In the genomic region with DNA sequence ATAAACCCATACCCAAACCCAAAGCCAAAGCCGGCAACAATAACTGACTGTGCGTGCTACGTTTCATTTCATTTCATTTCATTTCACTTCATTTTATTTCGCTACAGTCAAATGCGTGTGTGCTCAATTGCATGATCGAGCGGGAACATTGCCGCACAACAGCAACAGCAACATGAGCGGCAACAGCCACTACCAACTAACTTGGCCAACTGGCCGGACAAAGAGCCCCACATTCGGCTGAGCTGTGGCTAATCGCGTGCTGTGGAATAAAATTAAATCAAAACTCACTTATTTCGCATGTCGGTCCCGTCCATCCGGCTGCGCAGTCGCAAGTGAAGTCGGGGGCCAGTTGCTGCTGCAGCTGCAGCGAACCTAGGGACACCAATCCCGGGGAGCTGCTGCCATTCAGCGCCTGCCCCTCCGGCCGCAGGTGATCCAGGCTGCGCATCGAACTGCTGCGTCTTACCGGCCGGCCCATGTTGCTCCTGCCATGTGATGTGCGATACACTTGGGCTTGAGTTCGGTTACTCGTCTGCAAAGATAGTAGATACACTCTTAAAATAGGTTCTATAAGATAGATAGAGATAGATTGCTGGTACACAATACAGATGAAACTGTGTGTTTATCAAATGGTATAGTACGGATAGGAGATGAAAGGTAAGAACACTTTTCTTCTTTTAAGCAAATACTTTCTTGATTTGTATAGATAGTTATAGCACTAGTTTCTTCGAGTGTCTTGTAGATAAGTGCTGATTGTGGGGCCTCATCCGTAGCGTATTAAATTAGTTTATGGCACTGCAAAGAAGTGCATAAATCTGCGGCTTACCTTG, we compare ENCODE assay signal across 3 fruit fly cellular contexts.
A peak's percentile ranks its signal among the peaks of the same experiment; 100 is the strongest.
TF ChIP-seq lines count a peak whose summit lies in the region.

No protein-coding gene starts in this region.

- no peak for TF ChIP-seq CTCF in whole organism, embryonic (GFP tag; optimal IDR thresholded peaks at IDR 0.05; lab: Kevin White, UChicago)

TF ChIP-seq in whole organism, embryonic, 481 proteins besides CTCF, POLR2A, EP300 and RAD21:
- TF ChIP-seq tap (tag; optimal IDR thresholded peaks at IDR 0.05; lab: Kevin White, UChicago) (no peak), Drgx (GFP tag; IDR thresholded peaks at IDR 0.05; lab: Robert Waterston, UW) (0 out of 2 replicates have a peak, but pooled peaks have one; percentile 24), CG16779 (GFP tag; IDR thresholded peaks at IDR 0.05; lab: Robert Waterston, UW) (no peak), Med (GFP tag; lab: Kevin White, UChicago) (no peak), Eip74EF (GFP tag; optimal IDR thresholded peaks at IDR 0.05; lab: Kevin White, UChicago) (no peak), ken (GFP tag; IDR thresholded peaks at IDR 0.05; lab: Robert Waterston, UW) (no peak), wdn (GFP tag; IDR thresholded peaks at IDR 0.05; lab: Robert Waterston, UW) (no peak), nom (GFP tag; optimal IDR thresholded peaks at IDR 0.05; lab: Kevin White, UChicago) (peak; percentile 37), Ptx1 (GFP tag; IDR thresholded peaks at IDR 0.05; lab: Robert Waterston, UW) (no peak), bsh (GFP tag; optimal IDR thresholded peaks at IDR 0.05; lab: Kevin White, UChicago) (peak in 1 of 2 experiments; percentile 29), CG5180 (GFP tag; optimal IDR thresholded peaks at IDR 0.05; lab: Kevin White, UChicago) (no peak), cg (GFP tag; optimal IDR thresholded peaks at IDR 0.05; lab: Kevin White, UChicago) (no peak)

TF ChIP-seq in whole organism, prepupa, 60 proteins besides CTCF, POLR2A, EP300 and RAD21 (continues in another document):
- TF ChIP-seq Sox102F (GFP tag; optimal IDR thresholded peaks at IDR 0.05; lab: Kevin White, UChicago) = no peak
- peak; percentile 41 for TF ChIP-seq achi (GFP tag; optimal IDR thresholded peaks at IDR 0.05; lab: Kevin White, UChicago)
- TF ChIP-seq esn (GFP tag; optimal IDR thresholded peaks at IDR 0.05; lab: Kevin White, UChicago) = no peak
- no peak for TF ChIP-seq Smox (GFP tag; optimal IDR thresholded peaks at IDR 0.05; lab: Kevin White, UChicago)
- peak; percentile 47 for TF ChIP-seq Hr4 (GFP tag; optimal IDR thresholded peaks at IDR 0.05; lab: Kevin White, UChicago)
- TF ChIP-seq CG32006 (GFP tag; optimal IDR thresholded peaks at IDR 0.05; lab: Kevin White, UChicago) = peak; percentile 48
- TF ChIP-seq Hr38 (GFP tag; optimal IDR thresholded peaks at IDR 0.05; lab: Kevin White, UChicago) = no peak
- TF ChIP-seq svp (GFP tag; lab: Kevin White, UChicago) = no peak
- no peak for TF ChIP-seq CG8632 (GFP tag; optimal IDR thresholded peaks at IDR 0.05; lab: Kevin White, UChicago)
- no peak for TF ChIP-seq Lpt (GFP tag; optimal IDR thresholded peaks at IDR 0.05; lab: Kevin White, UChicago)
- no peak for TF ChIP-seq CG7368 (GFP tag; optimal IDR thresholded peaks at IDR 0.05; lab: Kevin White, UChicago)
- no peak for TF ChIP-seq lz (GFP tag; optimal IDR thresholded peaks at IDR 0.05; lab: Kevin White, UChicago)
- peak; percentile 22 for TF ChIP-seq OdsH (GFP tag; optimal IDR thresholded peaks at IDR 0.05; lab: Kevin White, UChicago)
- peak; percentile 13 for TF ChIP-seq Eip75B (GFP tag; optimal IDR thresholded peaks at IDR 0.05; lab: Kevin White, UChicago)
- TF ChIP-seq Blimp-1 (GFP tag; optimal IDR thresholded peaks at IDR 0.05; lab: Kevin White, UChicago) = no peak
- peak; percentile 4 to 47 for TF ChIP-seq salr (GFP tag; optimal IDR thresholded peaks at IDR 0.05; lab: Kevin White, UChicago)
- peak; percentile 31 to 95 for TF ChIP-seq ss (GFP tag; optimal IDR thresholded peaks at IDR 0.05; lab: Kevin White, UChicago)
- peak; percentile 23 for TF ChIP-seq acj6 (GFP tag; optimal IDR thresholded peaks at IDR 0.05; lab: Kevin White, UChicago)
- peak; percentile 3 for TF ChIP-seq net (GFP tag; optimal IDR thresholded peaks at IDR 0.05; lab: Kevin White, UChicago)
- no peak for TF ChIP-seq Eip93F (GFP tag; optimal IDR thresholded peaks at IDR 0.05; lab: Kevin White, UChicago)
- peak; percentile 53 for TF ChIP-seq dsx (GFP tag; optimal IDR thresholded peaks at IDR 0.05; lab: Kevin White, UChicago; ENCODE audit: poor library complexity, severe bottlenecking)
- peak; percentile 32; the same call in 1 of the 3 replicates for TF ChIP-seq CG6163 (GFP tag; IDR thresholded peaks at IDR 0.05; lab: Robert Waterston, UW)
- TF ChIP-seq Ets96B (tag; optimal IDR thresholded peaks at IDR 0.05; lab: Kevin White, UChicago) = peak; percentile 69
- no peak for TF ChIP-seq fd85E (GFP tag; optimal IDR thresholded peaks at IDR 0.05; lab: Kevin White, UChicago)
- TF ChIP-seq Hr39 (GFP tag; optimal IDR thresholded peaks at IDR 0.05; lab: Kevin White, UChicago) = no peak
- TF ChIP-seq CG1621 (tag; optimal IDR thresholded peaks at IDR 0.05; lab: Kevin White, UChicago) = peak; percentile 24
- no peak for TF ChIP-seq CG11294 (GFP tag; IDR thresholded peaks at IDR 0.05; lab: Robert Waterston, UW)
- peak; percentile 48 for TF ChIP-seq CG3919 (GFP tag; optimal IDR thresholded peaks at IDR 0.05; lab: Kevin White, UChicago)
- TF ChIP-seq Eip78C (GFP tag; lab: Kevin White, UChicago) = peak; percentile 85
- peak; percentile 39 for TF ChIP-seq Sox14 (GFP tag; optimal IDR thresholded peaks at IDR 0.05; lab: Kevin White, UChicago)
- TF ChIP-seq dac (GFP tag; optimal IDR thresholded peaks at IDR 0.05; lab: Kevin White, UChicago) = no peak
- TF ChIP-seq eg (GFP tag; IDR thresholded peaks at IDR 0.05; lab: Robert Waterston, UW) = no peak
- TF ChIP-seq CG10669 (GFP tag; optimal IDR thresholded peaks at IDR 0.05; lab: Kevin White, UChicago) = peak; percentile 56
- TF ChIP-seq CG6854 (GFP tag; optimal IDR thresholded peaks at IDR 0.05; lab: Kevin White, UChicago) = no peak
- TF ChIP-seq Gug (GFP tag; IDR thresholded peaks at IDR 0.05; lab: Robert Waterston, UW) = no peak; the same call in 1 of the 2 replicates
- TF ChIP-seq CG11762 (GFP tag; optimal IDR thresholded peaks at IDR 0.05; lab: Kevin White, UChicago; ENCODE audit: insufficient read depth) = no peak

TF ChIP-seq in whole organism, pupa, 21 proteins besides CTCF, POLR2A, EP300 and RAD21:
- TF ChIP-seq Ets98B (GFP tag; IDR thresholded peaks at IDR 0.05; lab: Robert Waterston, UW) = no peak
- peak; percentile 74 for TF ChIP-seq CG14655 (GFP tag; optimal IDR thresholded peaks at IDR 0.05; lab: Kevin White, UChicago)
- peak; percentile 69 for TF ChIP-seq CG13204 (GFP tag; optimal IDR thresholded peaks at IDR 0.05; lab: Kevin White, UChicago)
- TF ChIP-seq D1 (tag; optimal IDR thresholded peaks at IDR 0.05; lab: Kevin White, UChicago) = no peak
- TF ChIP-seq CG34367 (tag; optimal IDR thresholded peaks at IDR 0.05; lab: Kevin White, UChicago) = peak; percentile 36
- peak; percentile 63 for TF ChIP-seq CG8301 (tag; optimal IDR thresholded peaks at IDR 0.05; lab: Kevin White, UChicago)
- TF ChIP-seq CG15710 (tag; optimal IDR thresholded peaks at IDR 0.05; lab: Kevin White, UChicago) = peak; percentile 66
- TF ChIP-seq EcR (GFP tag; optimal IDR thresholded peaks at IDR 0.05; lab: Kevin White, UChicago) = no peak
- no peak for TF ChIP-seq CG32121 (GFP tag; IDR thresholded peaks at IDR 0.05; lab: Robert Waterston, UW)
- TF ChIP-seq CG4496 (GFP tag; IDR thresholded peaks at IDR 0.05; lab: Robert Waterston, UW) = peak; percentile 45; the same call in 1 of the 3 replicates
- TF ChIP-seq CG17806 (tag; optimal IDR thresholded peaks at IDR 0.05; lab: Kevin White, UChicago) = peak; percentile 75
- TF ChIP-seq CG8159 (tag; optimal IDR thresholded peaks at IDR 0.05; lab: Kevin White, UChicago) = peak; percentile 75
- TF ChIP-seq gl (tag; optimal IDR thresholded peaks at IDR 0.05; lab: Kevin White, UChicago) = peak; percentile 16
- TF ChIP-seq fd96Ca (GFP tag; IDR thresholded peaks at IDR 0.05; lab: Robert Waterston, UW) = no peak
- TF ChIP-seq Snoo (tag; optimal IDR thresholded peaks at IDR 0.05; lab: Kevin White, UChicago) = no peak
- no peak for TF ChIP-seq rn (GFP tag; IDR thresholded peaks at IDR 0.05; lab: Robert Waterston, UW)
- no peak for TF ChIP-seq Pif1B (GFP tag; optimal IDR thresholded peaks at IDR 0.05; lab: Kevin White, UChicago)
- TF ChIP-seq Pif1A (GFP tag; optimal IDR thresholded peaks at IDR 0.05; lab: Kevin White, UChicago) = peak; percentile 41
- no peak for TF ChIP-seq CG10348 (GFP tag; IDR thresholded peaks at IDR 0.05; lab: Robert Waterston, UW)
- peak; percentile 66 for TF ChIP-seq CG9948 (tag; optimal IDR thresholded peaks at IDR 0.05; lab: Kevin White, UChicago)
- TF ChIP-seq CG12605 (GFP tag; IDR thresholded peaks at IDR 0.05; lab: Robert Waterston, UW) = no peak
